Worm (Caenorhabditis elegans): ENCODE results near the gene nhr-228.
"Not testable (repeated sequence)": the region's sequence is repeated elsewhere in the genome, so short reads cannot be mapped to it uniquely, and the experiment has no call there.

nhr-228 gene

ce11 chrV:2308246-2308645 is 26.7 kb downstream of the nhr-228 start:
- TF ChIP-seq rnt-1 (tag; optimal IDR thresholded peaks at IDR 0.05) (no peak), pros-1 (tag; optimal IDR thresholded peaks at IDR 0.05) (no peak)

ce11 chrV:2321001-2321400 is 39.4 kb downstream of the nhr-228 start, which contains the start of gene Y19D10B.6:
Y19D10B.6 (minus strand) TSS chrV:2321101.
- not testable (repeated sequence) for TF ChIP-seq fkh-6 (tag; optimal IDR thresholded peaks at IDR 0.05); dmd-4 (tag; optimal IDR thresholded peaks at IDR 0.05; ENCODE audit: borderline replicate concordance); ceh-24 (tag; optimal IDR thresholded peaks at IDR 0.05)

DNA sequence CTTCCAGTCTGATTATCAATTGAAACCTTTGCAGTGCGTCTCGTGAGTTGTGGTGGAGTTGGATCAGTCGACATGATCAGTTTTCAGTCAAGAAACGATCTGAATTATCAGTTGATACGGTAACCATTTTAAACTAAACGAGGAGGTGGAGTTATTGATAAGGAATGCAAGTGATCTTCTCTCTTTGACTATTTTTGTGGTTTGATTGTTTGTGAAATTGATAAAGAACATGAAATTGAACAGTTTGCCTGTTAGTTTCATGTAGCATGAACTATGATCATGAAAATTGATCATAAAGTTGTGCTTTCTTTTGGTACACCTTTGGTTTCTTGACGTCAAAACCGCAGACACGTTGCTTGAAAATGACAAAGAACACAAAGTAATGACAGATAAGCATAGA is 40.9 kb downstream of the nhr-228 start, which contains the start of gene pud-1.2:
pud-1.2 (minus strand) TSS at position 101 of the 400 bp plus-strand sequence.
- not testable (repeated sequence) for TF ChIP-seq madf-2, tbx-2, pha-4 (tag; optimal IDR thresholded peaks at IDR 0.05)

DNA sequence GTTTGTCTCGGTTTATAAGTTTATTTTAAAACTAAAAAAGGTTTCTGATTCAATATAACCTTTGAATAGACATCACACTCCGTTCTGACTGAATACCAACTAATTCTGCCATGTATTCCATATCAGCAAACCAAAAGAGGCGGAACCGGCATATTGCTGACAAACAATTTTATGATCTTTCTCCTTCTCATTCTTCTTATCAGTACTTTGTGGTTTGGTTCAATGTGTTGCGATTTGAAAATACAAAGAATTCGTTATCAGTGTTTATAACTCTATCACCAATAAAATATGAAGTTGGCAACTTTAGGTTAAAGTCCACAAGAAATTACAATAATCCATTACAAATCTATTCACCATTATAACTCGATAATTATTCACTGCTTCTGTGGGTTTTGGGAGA is 42.7 kb downstream of the nhr-228 start:
- TF ChIP-seq mec-3 (tag; optimal IDR thresholded peaks at IDR 0.05; ENCODE audit: borderline replicate concordance) (no peak), elt-2 (tag; optimal IDR thresholded peaks at IDR 0.05) (peak; percentile 93)

DNA sequence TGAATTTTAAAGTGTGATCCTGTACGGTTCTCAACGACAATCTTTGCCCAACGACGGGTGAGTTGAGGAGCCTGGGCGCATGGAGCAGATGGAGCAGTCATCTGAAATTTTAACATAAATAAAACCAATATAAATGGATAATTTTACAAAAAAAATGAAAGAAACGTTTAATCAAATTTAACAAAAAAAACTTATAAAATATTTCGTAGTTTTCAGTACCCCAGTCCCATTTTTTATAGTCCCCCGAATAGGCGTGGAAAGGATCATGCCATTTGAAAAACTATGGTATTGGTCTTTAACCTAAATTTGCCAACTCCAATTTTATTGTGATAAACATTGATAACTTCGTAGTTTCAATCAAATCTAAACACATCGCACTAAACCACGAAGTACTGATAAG is 43.5 kb downstream of the nhr-228 start, which contains the start of gene pud-3:
pud-3 (minus strand) TSS at position 101 of the 400 bp plus-strand sequence.
- TF ChIP-seq sdc-2 (tag; optimal IDR thresholded peaks at IDR 0.05) = no peak

- no peak for TF ChIP-seq hlh-8 (tag; optimal IDR thresholded peaks at IDR 0.05)
- no peak for TF ChIP-seq ets-4 (tag; optimal IDR thresholded peaks at IDR 0.05)
- TF ChIP-seq ceh-34 (tag; optimal IDR thresholded peaks at IDR 0.05) = no peak
- TF ChIP-seq pqm-1 (tag; optimal IDR thresholded peaks at IDR 0.05) = no peak
Measured at ce11 chrV:2326378-2326777, 44.8 kb downstream of the nhr-228 start, which contains the start of gene pud-4. pud-4 (plus strand) TSS chrV:2326678.

ce11 chrV:2327124-2327523 is 45.6 kb downstream of the nhr-228 start:
- no peak for TF ChIP-seq C38D4.7 (GFP tag; optimal IDR thresholded peaks at IDR 0.05)
- peak; percentile 93 for TF ChIP-seq elt-2 (tag; optimal IDR thresholded peaks at IDR 0.05)
- no peak for TF ChIP-seq T23F11.4 (GFP tag; optimal IDR thresholded peaks at IDR 0.05)
- no peak for TF ChIP-seq hlh-15 (tag; optimal IDR thresholded peaks at IDR 0.05)
- no peak for TF ChIP-seq ref-2 (tag; optimal IDR thresholded peaks at IDR 0.05)
- no peak for TF ChIP-seq Y22D7AL.16 (tag; optimal IDR thresholded peaks at IDR 0.05)

DNA sequence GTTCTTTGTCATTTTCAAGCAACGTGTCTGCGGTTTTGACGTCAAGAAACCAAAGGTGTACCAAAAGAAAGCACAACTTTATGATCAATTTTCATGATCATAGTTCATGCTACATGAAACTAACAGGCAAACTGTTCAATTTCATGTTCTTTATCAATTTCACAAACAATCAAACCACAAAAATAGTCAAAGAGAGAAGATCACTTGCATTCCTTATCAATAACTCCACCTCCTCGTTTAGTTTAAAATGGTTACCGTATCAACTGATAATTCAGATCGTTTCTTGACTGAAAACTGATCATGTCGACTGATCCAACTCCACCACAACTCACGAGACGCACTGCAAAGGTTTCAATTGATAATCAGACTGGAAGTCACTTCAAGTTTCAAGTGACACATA is 48.6 kb downstream of the nhr-228 start, which contains the start of gene pud-1.1:
pud-1.1 (plus strand) TSS at position 301 of the 400 bp plus-strand sequence.
- TF ChIP-seq unc-55 (GFP tag; optimal IDR thresholded peaks at IDR 0.05); elt-2 (tag; optimal IDR thresholded peaks at IDR 0.05); fkh-6 (tag; optimal IDR thresholded peaks at IDR 0.05): not testable (repeated sequence)

ce11 chrV:2331616-2332015 is 50.1 kb downstream of the nhr-228 start, which contains the start of gene irld-32:
irld-32 (plus strand) TSS chrV:2331916.
- not testable (repeated sequence) for TF ChIP-seq sox-4 (tag; optimal IDR thresholded peaks at IDR 0.05); nhr-11 (tag; optimal IDR thresholded peaks at IDR 0.05); ceh-45 (GFP tag; IDR thresholded peaks at IDR 0.05)
